Worm (Caenorhabditis elegans) whole organism, L4/young adult: ENCODE results near the gene F53F4.1.
A peak's percentile ranks its signal among the peaks of the same experiment; 100 is the strongest.

Experiments used
- W03F9.2 ChIP-seq: fragments of 150-350 bp; optimal IDR thresholded peaks from 2 replicates; lab custom pipeline; 2014; ENCODE audit warnings: missing biosample characterization, missing genetic modification characterization
- dao-5 ChIP-seq: sonication (generic microtip); optimal IDR thresholded peaks from 2 replicates; lab custom pipeline; 2016; ENCODE audit warnings: missing genotype, missing genetic modification characterization, moderate library complexity, missing compliant biosample characterization

- peak; percentile 84 for TF ChIP-seq W03F9.2 (tag; lab: Kevin White, UChicago)
- no peak for TF ChIP-seq dao-5 (tag; lab: Kevin White, UChicago)
Measured at ce11 chrV:13556746-13557145, 27.8 kb upstream of the F53F4.1 start, which contains the start of gene cav-2.
